Worm (Caenorhabditis elegans) whole organism, early embryonic: ENCODE results near the gene T23G4.2.
A peak's percentile ranks its signal among the peaks of the same experiment; 100 is the strongest.
"Not testable (repeated sequence)": the region's sequence is repeated elsewhere in the genome, so short reads cannot be mapped to it uniquely, and the experiment has no call there.

Experiments
- B0310.2 ChIP-seq: sonication (generic microtip); optimal IDR thresholded peaks from 2 replicates; lab custom pipeline; 2016; ENCODE audit warnings: mild to moderate bottlenecking, missing genetic modification characterization, missing compliant biosample characterization
- F13C5.2 ChIP-seq: sonication (generic microtip); optimal IDR thresholded peaks from 2 replicates; lab custom pipeline; 2017; ENCODE audit warnings: mild to moderate bottlenecking, missing genetic modification characterization, inconsistent platforms, missing compliant biosample characterization
- aly-1 ChIP-seq: sonication (generic microtip); optimal IDR thresholded peaks from 2 replicates; lab custom pipeline; 2016; ENCODE audit warnings: missing genetic modification characterization, missing compliant biosample characterization
- ama-1 ChIP-seq: fragments of 150-350 bp; optimal IDR thresholded peaks from 2 replicates; lab custom pipeline; 2014
- ceh-13 ChIP-seq: fragments of 200-800 bp; sonication (Bioruptor generic); optimal IDR thresholded peaks from 2 replicates; lab custom pipeline; 2018; ENCODE audit warnings: mild to moderate bottlenecking, missing genetic modification characterization, missing compliant biosample characterization
- ceh-36 ChIP-seq: sonication (generic microtip); optimal IDR thresholded peaks from 2 replicates; lab custom pipeline; 2016; ENCODE audit warnings: missing genetic modification characterization, inconsistent platforms, missing compliant biosample characterization
- ets-7 ChIP-seq: sonication (generic microtip); optimal IDR thresholded peaks from 2 replicates; lab custom pipeline; 2016; ENCODE audit warnings: missing genotype, missing genetic modification characterization, missing compliant biosample characterization
- flt-1 ChIP-seq: fragments of 200-800 bp; sonication (Bioruptor generic); IDR thresholded peaks from 2 replicates; pipeline ENCODE4 v1.3.6; 2022; ENCODE audit warnings: missing genetic modification characterization, missing compliant biosample characterization
- hmbx-1 ChIP-seq: sonication (generic microtip); optimal IDR thresholded peaks from 2 replicates; lab custom pipeline; 2016; ENCODE audit warnings: mild to moderate bottlenecking, missing genetic modification characterization, missing compliant biosample characterization
- hmg-4 ChIP-seq: fragments of 200-800 bp; sonication (Bioruptor generic); optimal IDR thresholded peaks from 2 replicates; lab custom pipeline; 2018; ENCODE audit warnings: mild to moderate bottlenecking, missing genetic modification characterization, missing compliant biosample characterization
- hnd-1 ChIP-seq: sonication (generic microtip); optimal IDR thresholded peaks from 2 replicates; lab custom pipeline; 2016; ENCODE audit warnings: missing genetic modification characterization, missing compliant biosample characterization
- pes-1 ChIP-seq: fragments of 200-800 bp; sonication (Bioruptor generic); IDR thresholded peaks from 2 replicates; pipeline ENCODE4 v1.3.6; 2022; ENCODE audit warnings: missing genetic modification reagents, missing genetic modification characterization, missing compliant biosample characterization
- scrt-1 ChIP-seq: fragments of 200-800 bp; sonication (Bioruptor generic); IDR thresholded peaks from 2 replicates; pipeline ENCODE4 v1.3.6; 2022; ENCODE audit warnings: missing genetic modification characterization, missing compliant biosample characterization
- sea-1 ChIP-seq: fragments of 200-800 bp; sonication (Bioruptor generic); conservative IDR thresholded peaks from 2 replicates; pipeline ENCODE4 v1.3.6; 2022; ENCODE audit warnings: missing genetic modification characterization, missing compliant biosample characterization
- tbx-11 ChIP-seq: fragments of 200-800 bp; sonication (Bioruptor generic); IDR thresholded peaks from 2 replicates; pipeline ENCODE4 v1.3.6; 2022; ENCODE audit warnings: missing genetic modification characterization, missing compliant biosample characterization
- tbx-37 ChIP-seq: fragments of 200-800 bp; sonication (Bioruptor generic); conservative IDR thresholded peaks from 2 replicates; pipeline ENCODE4 v1.3.6; 2022; ENCODE audit warnings: missing genetic modification reagents, missing genetic modification characterization, missing compliant biosample characterization
- tra-4 ChIP-seq: sonication (generic microtip); optimal IDR thresholded peaks from 2 replicates; lab custom pipeline; 2017; ENCODE audit warnings: missing genetic modification characterization, missing compliant biosample characterization

T23G4.2 gene

DNA sequence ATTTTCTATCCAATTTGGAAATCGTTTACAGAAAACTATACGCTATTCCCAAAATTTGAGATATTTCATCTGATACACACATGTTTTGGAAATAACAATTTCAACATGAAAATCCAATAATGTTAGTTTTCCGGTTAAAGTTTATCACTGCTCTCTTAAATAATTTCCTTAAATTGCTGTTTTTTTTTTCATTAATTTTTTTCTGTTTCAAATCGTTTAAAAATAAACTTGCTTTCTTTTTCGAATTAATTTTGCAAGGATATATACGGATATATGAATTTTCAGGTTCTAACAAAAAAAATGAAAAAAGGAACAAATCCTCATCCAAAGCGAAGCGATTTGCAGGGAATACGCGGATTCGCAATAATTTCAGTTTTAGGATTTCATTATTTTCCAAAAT lies 15.9 kb downstream of the T23G4.2 start, which contains the start of gene oac-48:
oac-48 (plus strand) TSS at position 301 of the 400 bp plus-strand sequence.
- no peak for TF ChIP-seq ceh-36 (tag; lab: Kevin White, UChicago)
- no peak for TF ChIP-seq flt-1
- no peak for TF ChIP-seq tbx-11 (GFP tag; lab: Robert Waterston, UW)
- TF ChIP-seq sea-1: no peak
- TF ChIP-seq F13C5.2 (tag; lab: Kevin White, UChicago): no peak
- TF ChIP-seq aly-1 (tag; lab: Kevin White, UChicago): no peak
- TF ChIP-seq pes-1 (GFP tag; lab: Robert Waterston, UW): no peak
- no peak for TF ChIP-seq tra-4
- TF ChIP-seq B0310.2: no peak
- no peak for TF ChIP-seq tbx-37 (GFP tag; lab: Robert Waterston, UW)
- TF ChIP-seq ets-7 (tag; lab: Kevin White, UChicago): no peak
- no peak for TF ChIP-seq hmg-4 (GFP tag; lab: Kevin White, UChicago)
- TF ChIP-seq scrt-1 (GFP tag; lab: Robert Waterston, UW): no peak
- TF ChIP-seq hnd-1: no peak
- no peak for TF ChIP-seq ama-1
- no peak for TF ChIP-seq hmbx-1 (tag; lab: Kevin White, UChicago)
- no peak for TF ChIP-seq ceh-13 (GFP tag; lab: Kevin White, UChicago)

- TF ChIP-seq pes-1 (GFP tag; lab: Robert Waterston, UW): peak; percentile 55; the same call in 1 of the 2 replicates
Observed at ce11 chrIV:13667975-13668374, 21.4 kb downstream of the T23G4.2 start.

DNA sequence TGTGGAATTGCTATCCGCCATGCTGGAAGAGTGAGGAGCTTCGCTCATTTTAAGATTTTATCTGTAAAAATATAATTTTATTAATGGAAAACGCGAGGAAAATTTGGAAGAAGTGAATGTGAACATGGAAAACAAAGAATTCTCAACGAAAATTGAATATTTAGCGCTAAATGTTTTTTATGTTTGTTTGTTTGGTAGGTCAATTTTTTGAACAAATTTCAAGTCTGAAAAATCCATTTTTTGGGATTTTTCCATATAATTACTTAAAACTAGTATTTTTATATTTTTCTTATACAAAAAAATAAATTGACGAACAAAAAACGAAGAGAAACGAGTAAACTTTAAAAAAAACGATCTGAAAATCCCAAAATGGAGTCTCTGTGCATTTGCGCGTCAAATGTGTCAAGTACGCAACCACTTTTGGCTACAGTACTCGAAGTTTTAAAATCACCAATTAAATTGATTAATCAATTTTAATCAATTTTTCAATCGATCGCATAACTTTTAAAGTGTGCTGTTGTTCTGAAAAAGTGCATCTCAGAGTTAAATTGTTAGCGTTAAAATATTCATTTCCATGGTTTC lies 22.4 kb downstream of the T23G4.2 start, which contains the start of gene fbxa-215:
fbxa-215 (minus strand) TSS at position 61 of the 582 bp plus-strand sequence.
- TF ChIP-seq tbx-11 (GFP tag; lab: Robert Waterston, UW): no peak

- TF ChIP-seq tbx-37 (GFP tag; lab: Robert Waterston, UW) (no peak), aly-1 (tag; lab: Kevin White, UChicago) (no peak), B0310.2 (no peak), pes-1 (GFP tag; lab: Robert Waterston, UW) (no peak), hnd-1 (no peak), ceh-13 (GFP tag; lab: Kevin White, UChicago) (no peak), hmbx-1 (tag; lab: Kevin White, UChicago) (no peak)
Observed at ce11 chrIV:13665073-13665472, 24.3 kb downstream of the T23G4.2 start.

DNA sequence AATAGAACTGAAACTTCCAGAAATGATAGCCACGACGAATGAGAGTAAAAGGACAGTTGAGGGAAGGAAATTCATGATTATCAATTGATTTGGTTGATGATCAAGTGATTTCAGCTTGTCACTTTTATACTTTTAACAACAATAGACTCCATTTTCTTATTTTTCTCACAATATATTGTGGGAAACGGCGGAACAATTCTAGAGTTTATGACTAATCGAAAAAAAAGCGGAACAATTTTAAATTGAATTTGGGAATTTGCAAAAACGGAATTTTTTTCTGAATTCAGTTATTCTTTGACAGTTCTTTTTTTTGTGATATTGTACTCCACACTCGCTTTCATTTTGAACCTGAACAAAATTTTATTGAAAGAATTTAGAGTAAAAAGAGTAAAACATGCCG lies 25.3 kb downstream of the T23G4.2 start, which contains the start of gene Y45F10C.4:
Y45F10C.4 (minus strand) TSS at position 101 of the 400 bp plus-strand sequence.
- no peak for TF ChIP-seq sea-1
- TF ChIP-seq pes-1 (GFP tag; lab: Robert Waterston, UW): no peak
- no peak for TF ChIP-seq ceh-36 (tag; lab: Kevin White, UChicago)
- no peak for TF ChIP-seq B0310.2
- TF ChIP-seq tbx-37 (GFP tag; lab: Robert Waterston, UW): no peak
- no peak for TF ChIP-seq hmg-4 (GFP tag; lab: Kevin White, UChicago)
- no peak for TF ChIP-seq ama-1
- TF ChIP-seq scrt-1 (GFP tag; lab: Robert Waterston, UW): no peak
- no peak for TF ChIP-seq hmbx-1 (tag; lab: Kevin White, UChicago)
- TF ChIP-seq ets-7 (tag; lab: Kevin White, UChicago): no peak
- TF ChIP-seq ceh-13 (GFP tag; lab: Kevin White, UChicago): no peak
- no peak for TF ChIP-seq hnd-1
- TF ChIP-seq tra-4: no peak
- TF ChIP-seq aly-1 (tag; lab: Kevin White, UChicago): no peak
- no peak for TF ChIP-seq F13C5.2 (tag; lab: Kevin White, UChicago)
- TF ChIP-seq flt-1: no peak
- no peak for TF ChIP-seq tbx-11 (GFP tag; lab: Robert Waterston, UW)

DNA sequence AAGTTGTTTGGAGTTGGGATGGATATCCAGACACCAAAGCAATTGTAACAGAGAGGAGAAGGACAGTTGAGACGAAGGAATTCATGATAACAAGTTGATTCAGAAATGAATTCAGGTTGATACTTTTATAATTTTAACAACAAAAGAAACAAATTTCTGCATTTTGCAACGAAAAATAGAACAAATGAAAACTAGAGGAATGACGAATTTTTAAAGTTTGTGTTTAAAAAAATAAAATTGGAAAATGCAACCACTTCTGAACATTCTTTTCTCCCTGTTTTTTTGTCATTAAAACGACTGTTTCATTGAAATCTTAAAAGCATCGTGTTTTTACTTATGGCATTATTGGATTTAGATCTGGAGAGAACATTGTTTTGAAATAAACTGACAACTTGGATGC lies 26.8 kb downstream of the T23G4.2 start, which contains the start of gene Y45F10C.2:
Y45F10C.2 (minus strand) TSS at position 101 of the 400 bp plus-strand sequence.
- not testable (repeated sequence) for TF ChIP-seq tra-4; tbx-37 (GFP tag; lab: Robert Waterston, UW); aly-1 (tag; lab: Kevin White, UChicago)

ce11 chrIV:13659449-13659848 lies 29.9 kb downstream of the T23G4.2 start, which contains the start of gene Y45F10C.1:
Y45F10C.1 (minus strand) TSS chrIV:13659549.
- TF ChIP-seq pes-1 (GFP tag; lab: Robert Waterston, UW); tra-4; sea-1: not testable (repeated sequence)

DNA sequence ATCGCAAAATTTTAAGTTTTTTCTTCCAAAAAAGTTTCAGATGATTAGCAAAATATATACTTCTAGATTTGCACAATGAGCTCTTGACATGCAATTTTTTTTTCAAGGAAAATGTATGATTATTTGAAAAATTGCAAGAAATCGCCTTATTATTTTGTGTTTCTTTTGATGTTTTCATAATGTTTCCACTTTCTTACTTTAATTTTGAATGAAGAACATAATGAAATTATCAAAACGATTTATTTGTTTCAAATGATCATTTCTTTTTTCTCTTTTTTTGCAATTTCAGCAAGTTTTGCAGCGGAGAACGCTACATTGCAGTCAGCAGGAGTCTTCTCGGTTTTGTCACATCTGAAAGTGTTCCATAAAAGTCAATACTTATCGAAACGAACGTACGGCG lies 37.3 kb downstream of the T23G4.2 start, which contains the start of gene Y45F10C.6:
Y45F10C.6 (plus strand) TSS at position 301 of the 400 bp plus-strand sequence.
- TF ChIP-seq aly-1 (tag; lab: Kevin White, UChicago); ets-7 (tag; lab: Kevin White, UChicago); ceh-13 (GFP tag; lab: Kevin White, UChicago): not testable (repeated sequence)

ce11 chrIV:13651411-13651810 lies 37.9 kb downstream of the T23G4.2 start, which contains the start of gene C08F11.12:
C08F11.12 (minus strand) TSS chrIV:13651511.
- TF ChIP-seq ceh-36 (tag; lab: Kevin White, UChicago); B0310.2; pes-1 (GFP tag; lab: Robert Waterston, UW): not testable (repeated sequence)
